Worm (Caenorhabditis elegans) whole organism, L3 larva: ENCODE results near the gene srw-124.
"Not testable (repeated sequence)": the region's sequence is repeated elsewhere in the genome, so short reads cannot be mapped to it uniquely, and the experiment has no call there.

Experiments used
- elt-3 ChIP-seq, 3 experiments: fragments of 150-350 bp in 1 of 3; sonication (generic microtip) in 2 of 3; optimal IDR thresholded peaks; 2 replicates in 2 of 3; 4 replicates in 1 of 3; lab custom pipeline; 2014 to 2017; ENCODE audit warnings: missing biosample characterization in 3 of 3, missing genetic modification characterization in 3 of 3
- snpc-4 ChIP-seq: fragments of 150-350 bp; optimal IDR thresholded peaks from 2 replicates; lab custom pipeline; 2014; ENCODE audit warnings: missing biosample characterization, missing genetic modification characterization
- unc-62 ChIP-seq: fragments of 150-350 bp; sonication (generic microtip); optimal IDR thresholded peaks from 4 replicates; lab custom pipeline; 2014; ENCODE audit warnings: missing biosample characterization, missing genetic modification reagents, missing genetic modification characterization

- TF ChIP-seq unc-62 (GFP tag; lab: Kevin White, UChicago); snpc-4 (tag; lab: Kevin White, UChicago); elt-3 (tag; optimal IDR thresholded peaks at IDR 0.05; lab: Kevin White, UChicago): not testable (repeated sequence)
These were observed 24.3 kb upstream of the srw-124 start, which contains the start of gene srw-122 for ce11 chrV:2952102-2952501.
